Worm (Caenorhabditis elegans) whole organism, mixed stage, embryonic: Measurements from ENCODE around the gene Y41D4B.14.

Experiments
- M03D4.4 ChIP-seq: sonication (generic microtip); optimal IDR thresholded peaks from 2 replicates; lab custom pipeline; 2017; ENCODE audit warnings: mild to moderate bottlenecking, missing genetic modification characterization, missing compliant biosample characterization
- bed-3 ChIP-seq: fragments of 200-800 bp; sonication (Bioruptor generic); optimal IDR thresholded peaks from 3 replicates; lab custom pipeline; 2018; ENCODE audit warnings: mild to moderate bottlenecking, missing genetic modification characterization, moderate library complexity, missing compliant biosample characterization
- ceh-39 ChIP-seq: fragments of 150-350 bp; optimal IDR thresholded peaks from 2 replicates; lab custom pipeline; 2014; ENCODE audit warnings: missing biosample characterization, missing genetic modification characterization
- ceh-43 ChIP-seq: fragments of 200-800 bp; sonication (Bioruptor generic); optimal IDR thresholded peaks from 2 replicates; lab custom pipeline; 2018; ENCODE audit warnings: mild to moderate bottlenecking, missing genetic modification characterization, moderate library complexity, missing compliant biosample characterization
- ceh-83 ChIP-seq: fragments of 200-800 bp; sonication (Bioruptor generic); optimal IDR thresholded peaks from 2 replicates; lab custom pipeline; 2018; ENCODE audit warnings: mild to moderate bottlenecking, missing genetic modification characterization, missing compliant biosample characterization
- ces-1 ChIP-seq: fragments of 150-350 bp; optimal IDR thresholded peaks from 2 replicates; lab custom pipeline; 2014; ENCODE audit warnings: missing biosample characterization, missing genetic modification reagents, missing genetic modification characterization
- drap-1 ChIP-seq: fragments of 200-800 bp; sonication (Bioruptor generic); optimal IDR thresholded peaks from 3 replicates; lab custom pipeline; 2018; ENCODE audit warnings: mild to moderate bottlenecking, missing genetic modification characterization, missing compliant biosample characterization
- elt-1 ChIP-seq: sonication (generic microtip); optimal IDR thresholded peaks from 2 replicates; lab custom pipeline; 2017; ENCODE audit warnings: missing genetic modification characterization, mild to moderate bottlenecking, missing compliant biosample characterization, antibody characterized with exemption, moderate library complexity, borderline replicate concordance; ENCODE audit not compliant: insufficient read depth
- ham-2 ChIP-seq: fragments of 200-800 bp; sonication (Bioruptor generic); optimal IDR thresholded peaks from 2 replicates; lab custom pipeline; 2018; ENCODE audit warnings: mild to moderate bottlenecking, missing genetic modification characterization, missing compliant biosample characterization
- hlh-1 ChIP-seq: fragments of 150-350 bp; optimal IDR thresholded peaks from 2 replicates; lab custom pipeline; 2014; ENCODE audit warnings: missing biosample characterization, missing genetic modification reagents, missing genetic modification characterization
- lin-13 ChIP-seq: fragments of 150-350 bp; optimal IDR thresholded peaks from 2 replicates; lab custom pipeline; 2014; ENCODE audit warnings: missing biosample characterization, missing genetic modification characterization
- lin-32 ChIP-seq: fragments of 200-800 bp; sonication (Bioruptor generic); optimal IDR thresholded peaks from 2 replicates; lab custom pipeline; 2018; ENCODE audit warnings: mild to moderate bottlenecking, missing genetic modification characterization, missing compliant biosample characterization
- mab-5 ChIP-seq: fragments of 150-350 bp; optimal IDR thresholded peaks from 2 replicates; lab custom pipeline; 2014; ENCODE audit warnings: missing biosample characterization, missing genetic modification characterization
- mep-1 ChIP-seq: fragments of 150-350 bp; optimal IDR thresholded peaks from 2 replicates; lab custom pipeline; 2017; ENCODE audit warnings: missing biosample characterization, missing genetic modification reagents, missing genetic modification characterization, inconsistent platforms
- mls-2 ChIP-seq: sonication (generic microtip); optimal IDR thresholded peaks from 2 replicates; lab custom pipeline; 2016; ENCODE audit warnings: mild to moderate bottlenecking, missing genetic modification characterization, moderate library complexity, missing compliant biosample characterization
- nhr-12 ChIP-seq: fragments of 150-350 bp; optimal IDR thresholded peaks from 2 replicates; lab custom pipeline; 2014; ENCODE audit warnings: missing biosample characterization, missing genetic modification characterization
- nhr-2 ChIP-seq: fragments of 150-350 bp; optimal IDR thresholded peaks from 2 replicates; lab custom pipeline; 2014; ENCODE audit warnings: missing biosample characterization, missing genetic modification characterization
- nhr-237 ChIP-seq: fragments of 150-350 bp; optimal IDR thresholded peaks from 2 replicates; lab custom pipeline; 2014; ENCODE audit warnings: missing biosample characterization, missing genetic modification characterization
- nhr-28 ChIP-seq: fragments of 150-350 bp; optimal IDR thresholded peaks from 2 replicates; lab custom pipeline; 2014; ENCODE audit warnings: missing biosample characterization, missing genetic modification characterization
- nhr-76 ChIP-seq: sonication (generic microtip); optimal IDR thresholded peaks from 2 replicates; lab custom pipeline; 2017; ENCODE audit warnings: missing biosample characterization, missing genetic modification characterization
- pha-4 ChIP-seq: fragments of 150-350 bp; optimal IDR thresholded peaks from 2 replicates; lab custom pipeline; 2018; ENCODE audit warnings: missing biosample characterization, missing genetic modification reagents, missing genetic modification characterization
- sem-2 ChIP-seq: fragments of 200-800 bp; sonication (Bioruptor generic); optimal IDR thresholded peaks from 2 replicates; lab custom pipeline; 2018; ENCODE audit warnings: mild to moderate bottlenecking, missing genetic modification characterization, missing compliant biosample characterization
- snpc-4 ChIP-seq: fragments of 150-350 bp; optimal IDR thresholded peaks from 2 replicates; lab custom pipeline; 2014; ENCODE audit warnings: missing biosample characterization, missing genetic modification characterization
- sptf-1 ChIP-seq: sonication (generic microtip); optimal IDR thresholded peaks from 2 replicates; lab custom pipeline; 2017; ENCODE audit warnings: mild to moderate bottlenecking, missing genetic modification characterization, moderate library complexity, missing compliant biosample characterization
- tbx-8 ChIP-seq: fragments of 200-800 bp; sonication (Bioruptor generic); optimal IDR thresholded peaks from 2 replicates; lab custom pipeline; 2018; ENCODE audit warnings: mild to moderate bottlenecking, missing genetic modification characterization, moderate library complexity, missing compliant biosample characterization
- unc-120 ChIP-seq: sonication (generic microtip); optimal IDR thresholded peaks from 2 replicates; lab custom pipeline; 2017; ENCODE audit warnings: missing genetic modification characterization, missing compliant biosample characterization; ENCODE audit not compliant: poor library complexity, severe bottlenecking
- unc-39 ChIP-seq: fragments of 150-350 bp; optimal IDR thresholded peaks from 2 replicates; lab custom pipeline; 2014; ENCODE audit warnings: missing biosample characterization, missing genetic modification characterization
- zip-8 ChIP-seq: fragments of 150-350 bp; optimal IDR thresholded peaks from 2 replicates; lab custom pipeline; 2014; ENCODE audit warnings: missing biosample characterization, missing genetic modification characterization
- ztf-11 ChIP-seq: fragments of 150-350 bp; optimal IDR thresholded peaks from 2 replicates; lab custom pipeline; 2014; ENCODE audit warnings: missing biosample characterization, missing genetic modification characterization

Y41D4B.14 gene

DNA sequence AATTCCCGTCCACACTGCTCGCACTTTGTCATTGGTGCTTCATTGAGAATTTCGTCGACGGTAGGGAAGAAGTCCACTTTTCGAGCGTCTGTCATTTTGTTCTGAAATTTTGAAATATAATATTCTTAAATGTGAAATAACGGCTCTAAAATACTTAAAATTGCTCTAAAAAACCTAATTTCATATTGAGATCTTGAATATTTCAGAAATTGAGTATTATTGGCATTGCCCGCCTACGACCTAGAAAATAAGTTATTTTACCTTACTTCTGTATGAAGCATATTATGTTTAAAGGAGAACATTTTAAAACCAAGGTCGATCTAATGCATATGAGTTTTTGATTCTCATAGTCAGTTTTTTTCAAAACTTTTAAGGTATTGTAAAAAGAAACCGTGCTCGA lies 26.7 kb upstream of the Y41D4B.14 start, which contains the start of gene C34H4.5:
Gene C34H4.5 (minus strand): TSS at position 101 of the 400 bp plus-strand sequence.
- TF ChIP-seq M03D4.4 = no peak
- TF ChIP-seq nhr-76 (tag; lab: Kevin White, UChicago) = no peak
- TF ChIP-seq unc-120 (tag; lab: Kevin White, UChicago) = no peak
- TF ChIP-seq ham-2 = no peak
- TF ChIP-seq mep-1 = no peak
- no peak for TF ChIP-seq bed-3
- TF ChIP-seq elt-1 (tag; lab: Kevin White, UChicago) = no peak

DNA sequence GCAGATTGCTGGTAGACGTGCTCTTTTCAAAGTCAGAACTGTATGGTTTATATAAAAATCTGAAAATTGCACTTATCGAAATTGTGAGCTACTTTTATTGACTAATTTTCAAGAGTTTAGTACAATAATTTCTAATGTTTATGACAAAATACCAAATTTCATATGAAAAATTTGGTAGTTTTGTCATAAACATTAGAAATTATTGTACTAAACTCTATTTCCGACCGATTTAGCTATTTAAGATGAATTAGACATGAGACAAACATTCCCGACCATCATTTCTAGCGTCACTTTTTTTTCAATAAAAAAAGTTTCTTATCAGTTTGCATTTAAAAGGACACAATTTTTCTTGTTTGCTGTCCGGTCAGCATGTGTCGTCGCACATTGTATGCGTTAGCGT lies 26.3 kb upstream of the Y41D4B.14 start, which contains the start of gene tag-244:
Gene tag-244 (plus strand): TSS at position 301 of the 400 bp plus-strand sequence.
- TF ChIP-seq ztf-11 (tag; lab: Kevin White, UChicago) = no peak
- TF ChIP-seq nhr-2 = no peak
- TF ChIP-seq ceh-43 = no peak
- TF ChIP-seq unc-39 = no peak
- TF ChIP-seq bed-3 = no peak
- no peak for TF ChIP-seq lin-32
- no peak for TF ChIP-seq unc-120 (tag; lab: Kevin White, UChicago)
- no peak for TF ChIP-seq ces-1 (GFP tag; lab: Kevin White, UChicago)
- TF ChIP-seq ham-2 = no peak
- TF ChIP-seq elt-1 (tag; lab: Kevin White, UChicago) = no peak
- no peak for TF ChIP-seq pha-4
- no peak for TF ChIP-seq tbx-8 (GFP tag; lab: Kevin White, UChicago)
- TF ChIP-seq sptf-1 (tag; lab: Kevin White, UChicago) = no peak
- TF ChIP-seq nhr-76 (tag; lab: Kevin White, UChicago) = no peak
- TF ChIP-seq, all 35 proteins: peak for 0

DNA sequence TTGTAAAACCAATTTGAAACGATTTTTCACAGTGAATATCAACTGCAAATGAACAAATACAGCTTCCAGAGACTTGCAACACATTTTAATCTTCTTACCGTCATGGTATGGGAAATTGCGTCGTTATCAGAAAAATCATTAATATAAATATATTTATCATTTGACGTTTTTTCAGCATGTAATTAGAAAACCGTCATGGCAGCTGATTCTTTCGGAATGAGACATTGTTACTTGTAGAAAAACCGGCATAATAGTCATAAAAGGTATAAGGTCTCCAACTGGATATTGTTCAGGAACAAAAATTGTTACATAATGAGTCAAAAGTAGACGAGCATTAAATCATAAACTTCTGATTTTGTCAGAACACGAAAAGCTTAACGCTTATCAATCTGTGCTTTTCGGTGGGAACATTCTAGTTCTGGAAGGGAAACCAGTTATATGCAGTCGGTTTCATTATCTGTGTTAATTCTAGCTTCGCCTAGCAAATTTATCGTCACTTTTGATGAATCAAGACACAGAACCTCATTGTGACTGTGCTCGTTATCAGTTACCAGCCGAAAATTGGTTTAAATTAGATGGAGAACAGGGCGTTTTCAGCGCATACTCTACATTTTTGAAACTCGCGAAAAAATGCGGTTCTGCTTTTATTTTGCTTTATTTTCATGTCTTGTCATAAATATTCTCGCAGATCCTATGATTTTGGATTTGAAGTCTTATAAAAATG lies 23.5 kb upstream of the Y41D4B.14 start, which contains the start of gene C34H4.2:
Gene C34H4.2 (plus strand): TSS at position 558 of the 724 bp plus-strand sequence.
- TF ChIP-seq bed-3 (no peak), drap-1 (GFP tag; lab: Kevin White, UChicago) (no peak), mls-2 (tag; lab: Kevin White, UChicago) (no peak), mep-1 (no peak), ceh-39 (tag; lab: Kevin White, UChicago) (no peak), sptf-1 (tag; lab: Kevin White, UChicago) (no peak), ceh-83 (GFP tag; lab: Kevin White, UChicago) (no peak)

DNA sequence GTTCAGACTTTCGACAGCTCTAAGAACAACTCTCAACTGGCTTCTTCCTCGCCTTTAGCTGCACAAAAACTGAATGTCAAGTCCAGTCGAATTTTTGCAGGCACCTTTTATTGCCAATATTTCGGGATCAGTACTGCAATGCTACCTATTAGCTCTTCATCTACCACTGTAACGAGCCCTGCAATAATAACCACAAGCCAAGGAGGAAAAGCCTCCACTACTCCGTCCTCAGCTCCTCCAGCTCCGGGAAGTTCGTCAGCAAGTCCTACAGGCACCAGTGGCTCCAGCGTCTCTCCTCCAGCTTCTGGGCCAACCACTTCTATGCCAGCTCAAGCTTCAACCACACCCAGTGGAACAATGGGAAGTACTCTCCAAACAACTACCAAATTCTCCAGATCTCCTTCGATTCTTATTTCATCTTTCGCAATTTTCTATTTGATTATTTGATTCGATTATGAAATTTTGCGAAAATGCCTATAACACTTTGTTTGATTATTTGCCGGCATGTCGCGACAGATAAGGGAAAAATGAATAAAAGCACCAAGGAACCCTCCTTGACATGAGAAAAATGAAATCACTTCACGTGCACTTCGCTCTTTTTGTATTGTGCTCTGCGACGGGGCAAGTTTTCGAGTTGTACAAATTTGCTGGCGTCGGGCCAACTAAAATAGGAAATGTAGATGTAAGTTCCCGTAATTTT lies 21.7 kb upstream of the Y41D4B.14 start, which contains the start of gene C34H4.1:
Gene C34H4.1 (plus strand): TSS at position 559 of the 700 bp plus-strand sequence.
- TF ChIP-seq lin-13 (no peak), mls-2 (tag; lab: Kevin White, UChicago) (no peak), ham-2 (no peak), mep-1 (no peak), unc-39 (no peak), nhr-2 (no peak), mab-5 (tag; lab: Kevin White, UChicago) (no peak), sem-2 (GFP tag; lab: Kevin White, UChicago) (no peak), bed-3 (no peak), ceh-43 (no peak), zip-8 (tag; lab: Kevin White, UChicago) (no peak), nhr-237 (tag; lab: Kevin White, UChicago) (no peak)

DNA sequence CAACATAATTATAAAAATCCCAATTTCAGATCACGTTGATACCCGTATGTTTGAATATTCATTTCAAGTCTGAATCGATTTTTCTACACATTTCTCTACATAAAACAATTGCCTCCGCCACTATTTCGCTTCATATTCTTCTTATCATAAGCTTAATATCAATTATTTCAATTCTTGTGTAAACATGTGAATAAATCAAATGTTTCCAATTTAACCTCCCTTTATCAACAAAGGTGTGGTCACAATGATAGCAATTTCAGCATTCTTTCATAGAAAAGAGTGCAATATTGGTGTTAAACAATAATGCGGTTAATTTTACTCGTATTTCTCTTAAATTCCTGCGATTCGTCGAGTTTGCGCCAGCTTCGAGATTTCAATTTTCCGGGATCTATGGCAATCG lies 16.9 kb upstream of the Y41D4B.14 start, which contains the start of gene Y41D4B.17:
Gene Y41D4B.17 (plus strand): TSS at position 174 of the 400 bp plus-strand sequence.
- no peak for TF ChIP-seq ztf-11 (tag; lab: Kevin White, UChicago)
- no peak for TF ChIP-seq lin-32
- no peak for TF ChIP-seq ceh-43
- TF ChIP-seq mep-1 = no peak
- no peak for TF ChIP-seq nhr-76 (tag; lab: Kevin White, UChicago)
- no peak for TF ChIP-seq unc-39
- TF ChIP-seq nhr-12 (tag; lab: Kevin White, UChicago) = no peak
- no peak for TF ChIP-seq nhr-28 (tag; lab: Kevin White, UChicago)
- TF ChIP-seq hlh-1 (tag; lab: Kevin White, UChicago) = no peak
- no peak for TF ChIP-seq bed-3
- TF ChIP-seq zip-8 (tag; lab: Kevin White, UChicago) = no peak
- TF ChIP-seq snpc-4 = no peak
